Worm (Caenorhabditis elegans) whole organism, late embryonic: Measurements from ENCODE around the gene fbxa-100.

Experiments
- ceh-19 ChIP-seq: fragments of 200-800 bp; sonication (Bioruptor generic); optimal IDR thresholded peaks from 2 replicates; lab custom pipeline; 2018; ENCODE audit warnings: mild to moderate bottlenecking, missing genetic modification characterization, missing compliant biosample characterization
- ceh-9 ChIP-seq: sonication (generic microtip); optimal IDR thresholded peaks from 2 replicates; lab custom pipeline; 2016; ENCODE audit warnings: mild to moderate bottlenecking, missing genetic modification characterization, inconsistent platforms, missing compliant biosample characterization
- hlh-13 ChIP-seq: fragments of 200-800 bp; sonication (Bioruptor generic); optimal IDR thresholded peaks from 2 replicates; lab custom pipeline; 2018; ENCODE audit warnings: mild to moderate bottlenecking, missing genetic modification characterization, missing compliant biosample characterization
- hlh-15 ChIP-seq: sonication (generic microtip); optimal IDR thresholded peaks from 2 replicates; lab custom pipeline; 2016; ENCODE audit warnings: missing genetic modification characterization, missing compliant biosample characterization
- hlh-6 ChIP-seq: sonication (generic microtip); optimal IDR thresholded peaks from 2 replicates; lab custom pipeline; 2016; ENCODE audit warnings: missing genotype, missing genetic modification characterization, missing compliant biosample characterization
- hlh-8 ChIP-seq: sonication (generic microtip); optimal IDR thresholded peaks from 2 replicates; lab custom pipeline; 2016; ENCODE audit warnings: missing genotype, missing genetic modification characterization, missing compliant biosample characterization
- nfya-1 ChIP-seq: sonication (generic microtip); optimal IDR thresholded peaks from 2 replicates; lab custom pipeline; 2017; ENCODE audit warnings: missing genetic modification characterization, mild to moderate bottlenecking, missing compliant biosample characterization, antibody characterized with exemption, moderate library complexity
- pag-3 ChIP-seq: sonication (generic microtip); optimal IDR thresholded peaks from 2 replicates; lab custom pipeline; 2016; ENCODE audit warnings: missing compliant biosample characterization, missing genetic modification characterization, borderline replicate concordance
- pha-4 ChIP-seq: fragments of 150-350 bp; optimal IDR thresholded peaks from 2 replicates; lab custom pipeline; 2018; ENCODE audit warnings: missing biosample characterization, missing genetic modification reagents, missing genetic modification characterization
- pqm-1 ChIP-seq: sonication (generic microtip); optimal IDR thresholded peaks from 2 replicates; lab custom pipeline; 2016; ENCODE audit warnings: missing genetic modification characterization, missing compliant biosample characterization
- rnt-1 ChIP-seq: sonication (generic microtip); optimal IDR thresholded peaks from 2 replicates; lab custom pipeline; 2016; ENCODE audit warnings: missing genetic modification characterization, missing compliant biosample characterization
- tbx-2 ChIP-seq: sonication (generic microtip); optimal IDR thresholded peaks from 2 replicates; lab custom pipeline; 2016; ENCODE audit warnings: missing genetic modification characterization, missing compliant biosample characterization
- unc-42 ChIP-seq: sonication (generic microtip); optimal IDR thresholded peaks from 2 replicates; lab custom pipeline; 2016; ENCODE audit warnings: missing genotype, missing genetic modification characterization, missing compliant biosample characterization
- unc-86 ChIP-seq: sonication (generic microtip); optimal IDR thresholded peaks from 2 replicates; lab custom pipeline; 2016; ENCODE audit warnings: missing genetic modification characterization, missing compliant biosample characterization

DNA sequence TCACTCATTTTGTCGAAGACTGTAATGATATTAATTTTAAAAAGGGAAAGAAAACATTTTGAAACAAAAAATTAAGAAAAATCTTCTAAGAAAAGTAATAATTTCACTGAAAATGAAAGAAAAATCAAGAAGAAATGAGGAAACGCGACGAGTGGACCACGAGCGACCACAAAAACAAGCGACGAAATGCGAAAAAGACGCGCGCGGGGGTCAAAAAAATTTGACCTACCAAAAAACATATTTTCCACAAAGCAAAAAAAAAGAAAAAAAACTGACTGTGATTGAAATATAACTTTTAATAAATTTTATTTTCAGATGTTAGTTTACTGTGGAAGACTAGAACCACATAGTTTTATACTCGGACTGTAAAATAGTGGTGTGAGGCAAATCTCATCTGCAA is 3.0 kb downstream of the fbxa-100 start, which contains the start of gene F14H3.6:
- no peak for TF ChIP-seq hlh-15 (tag; lab: Kevin White, UChicago)
- TF ChIP-seq ceh-19 (GFP tag; lab: Kevin White, UChicago): no peak
- no peak for TF ChIP-seq pha-4
- no peak for TF ChIP-seq nfya-1 (tag; lab: Kevin White, UChicago)
- no peak for TF ChIP-seq rnt-1 (tag; lab: Kevin White, UChicago)
- no peak for TF ChIP-seq unc-86 (tag; lab: Kevin White, UChicago)
- TF ChIP-seq hlh-8 (tag; lab: Kevin White, UChicago): no peak
- no peak for TF ChIP-seq pqm-1 (tag; lab: Kevin White, UChicago)
- TF ChIP-seq unc-42 (tag; lab: Kevin White, UChicago): no peak
- no peak for TF ChIP-seq hlh-13 (GFP tag; lab: Kevin White, UChicago)
- no peak for TF ChIP-seq tbx-2
- no peak for TF ChIP-seq hlh-6 (tag; lab: Kevin White, UChicago)
- TF ChIP-seq pag-3: no peak
- no peak for TF ChIP-seq ceh-9 (tag; lab: Kevin White, UChicago)
